Fruit fly (Drosophila melanogaster) whole organism, adult: Measurements from ENCODE around the gene CG31337.

ENCODE experiments used
- CG12768 ChIP-seq: fragments of 200-800 bp; sonication (Bioruptor generic); optimal IDR thresholded peaks from 2 replicates; lab custom pipeline; 2017; ENCODE audit warnings: missing biosample characterization, missing genetic modification characterization, mild to moderate bottlenecking, moderate library complexity, missing genetic modification reagents
- CG1620 ChIP-seq: fragments of 200-800 bp; sonication (Bioruptor generic); optimal IDR thresholded peaks from 2 replicates; lab custom pipeline; 2016; ENCODE audit warnings: missing biosample characterization, missing genetic modification characterization
- CG5204 ChIP-seq: fragments of 200-800 bp; sonication (Bioruptor generic); optimal IDR thresholded peaks from 2 replicates; lab custom pipeline; 2016; ENCODE audit warnings: missing biosample characterization, missing genetic modification characterization
- ovo ChIP-seq: fragments of 200-800 bp; sonication (Bioruptor generic); optimal IDR thresholded peaks from 2 replicates; lab custom pipeline; 2016; ENCODE audit warnings: missing biosample characterization, missing genetic modification characterization

DNA sequence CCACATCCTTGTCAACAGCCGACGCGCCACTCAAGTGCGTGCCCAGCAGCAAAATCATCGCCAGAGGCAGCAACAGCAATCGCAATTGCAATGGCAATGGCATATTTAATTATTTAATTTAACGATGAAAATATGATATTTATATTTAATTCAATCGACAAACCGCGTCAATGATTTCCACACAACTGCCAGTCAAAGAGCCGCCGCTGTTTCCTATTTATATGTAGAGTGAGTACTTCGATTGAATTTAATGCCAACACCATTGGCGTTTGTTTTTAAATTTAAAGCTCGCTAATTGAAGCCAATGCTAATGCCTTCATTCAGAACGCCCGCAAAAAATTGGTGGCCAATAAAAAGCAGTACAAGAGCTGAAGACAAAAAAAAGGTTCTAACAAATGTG, 47.4 kb upstream of the CG31337 start, which contains the start of gene CG14369:
- TF ChIP-seq ovo (GFP tag; lab: Kevin White, UChicago) (no peak), CG1620 (no peak), CG5204 (GFP tag; lab: Kevin White, UChicago) (no peak), CG12768 (GFP tag; lab: Kevin White, UChicago) (no peak)
